Fruit fly (Drosophila melanogaster): ENCODE measurements around the gene Cpr72Ea.
A peak's percentile ranks its signal among the peaks of the same experiment; 100 is the strongest.

Gene Cpr72Ea

dm6 chr3L:16385880-16386584 lies 23.6 kb downstream of the Cpr72Ea start, which contains the start of the genes Agpat3 and RAF2 (continued):
- TF ChIP-seq zen2 (GFP tag; IDR thresholded peaks at IDR 0.05; ENCODE audit: partially characterized antibody) (no peak), kni (GFP tag; optimal IDR thresholded peaks at IDR 0.05) (no peak), CTCF (GFP tag; optimal IDR thresholded peaks at IDR 0.05) (no peak), CG16813 (GFP tag; IDR thresholded peaks at IDR 0.05; ENCODE audit: partially characterized antibody) (no peak), Six4 (GFP tag; optimal IDR thresholded peaks at IDR 0.05) (peak; percentile 21), CG2129 (GFP tag; IDR thresholded peaks at IDR 0.05; ENCODE audit: partially characterized antibody) (no peak), knrl (GFP tag; IDR thresholded peaks at IDR 0.05; ENCODE audit: partially characterized antibody) (no peak), CG7786 (GFP tag; optimal IDR thresholded peaks at IDR 0.05) (no peak), Ravus (GFP tag; IDR thresholded peaks at IDR 0.05) (no peak), prd (optimal IDR thresholded peaks at IDR 0.05) (no peak), prd (GFP tag; IDR thresholded peaks at IDR 0.05) (peak; percentile 67; the same call in 2 of the 3 replicates), CG12219 (GFP tag; optimal IDR thresholded peaks at IDR 0.05) (no peak), lbe (GFP tag; optimal IDR thresholded peaks at IDR 0.05) (no peak), Nf-YB (GFP tag; optimal IDR thresholded peaks at IDR 0.05) (peak; percentile 6), ranshi (GFP tag; IDR thresholded peaks at IDR 0.05) (no peak; the same call in 1 of the 2 replicates), Lim3 (GFP tag; IDR thresholded peaks at IDR 0.05) (no peak), repo (GFP tag; optimal IDR thresholded peaks at IDR 0.05) (no peak), vnd (GFP tag; IDR thresholded peaks at IDR 0.05; ENCODE audit: partially characterized antibody) (no peak), klu (GFP tag; IDR thresholded peaks at IDR 0.05) (peak; percentile 30; the same call in 1 of the 2 replicates), CG1529 (GFP tag; optimal IDR thresholded peaks at IDR 0.05) (no peak), insv (GFP tag; optimal IDR thresholded peaks at IDR 0.05) (no peak), ATbp (GFP tag; optimal IDR thresholded peaks at IDR 0.05) (no peak), CG6854 (GFP tag; optimal IDR thresholded peaks at IDR 0.05) (no peak), CG12659 (GFP tag; optimal IDR thresholded peaks at IDR 0.05) (peak; percentile 58), CG10565 (GFP tag; optimal IDR thresholded peaks at IDR 0.05) (no peak), D19A (tag; optimal IDR thresholded peaks at IDR 0.05) (peak; percentile 31), CG8290 (GFP tag; optimal IDR thresholded peaks at IDR 0.05) (no peak), CG8290 (tag; optimal IDR thresholded peaks at IDR 0.05) (peak in 1 of 2 experiments; percentile 9), CG4730 (GFP tag; IDR thresholded peaks at IDR 0.05) (peak; percentile 11; the same call in 1 of the 2 replicates), croc (GFP tag; conservative IDR thresholded peaks at IDR 0.05) (no peak; the same call in 2 of the 3 replicates), CG6791 (GFP tag; IDR thresholded peaks at IDR 0.05; ENCODE audit: partially characterized antibody) (no peak), bcd (GFP tag; optimal IDR thresholded peaks at IDR 0.05) (peak; percentile 36), CG6765 (GFP tag; optimal IDR thresholded peaks at IDR 0.05) (no peak), sima (GFP tag; optimal IDR thresholded peaks at IDR 0.05) (no peak), Hmr (GFP tag; optimal IDR thresholded peaks at IDR 0.05) (peak; percentile 36), NC2β (GFP tag; optimal IDR thresholded peaks at IDR 0.05) (no peak), chm (GFP tag; IDR thresholded peaks at IDR 0.05) (no peak), zf30C (GFP tag; optimal IDR thresholded peaks at IDR 0.05) (no peak), Chrac-16 (GFP tag; optimal IDR thresholded peaks at IDR 0.05) (peak; percentile 66), ftz-f1 (GFP tag; optimal IDR thresholded peaks at IDR 0.05) (no peak), ara (GFP tag; IDR thresholded peaks at IDR 0.05) (no peak), CG7928 (GFP tag; optimal IDR thresholded peaks at IDR 0.05) (peak; percentile 17), pum (GFP tag; optimal IDR thresholded peaks at IDR 0.05) (no peak), CG7745 (tag; optimal IDR thresholded peaks at IDR 0.05) (peak; percentile 95), CG34376 (GFP tag; optimal IDR thresholded peaks at IDR 0.05) (no peak), Sry-β (GFP tag; optimal IDR thresholded peaks at IDR 0.05) (no peak), ewg (GFP tag; optimal IDR thresholded peaks at IDR 0.05) (peak; percentile 4), CG18262 (tag; optimal IDR thresholded peaks at IDR 0.05) (peak; percentile 50), CG32767 (GFP tag; IDR thresholded peaks at IDR 0.05) (no peak), ap (GFP tag; IDR thresholded peaks at IDR 0.05) (no peak), fd3F (GFP tag; optimal IDR thresholded peaks at IDR 0.05) (no peak)
